Fruit fly (Drosophila melanogaster) whole organism, adult: ENCODE measurements around the gene CG31274.

ENCODE experiments used
- CG11617 ChIP-seq: fragments of 200-800 bp; sonication (Bioruptor generic); optimal IDR thresholded peaks from 2 replicates; lab custom pipeline; 2017; ENCODE audit warnings: mild to moderate bottlenecking, missing biosample characterization, missing genetic modification reagents, missing genetic modification characterization
- CG12768 ChIP-seq: fragments of 200-800 bp; sonication (Bioruptor generic); optimal IDR thresholded peaks from 2 replicates; lab custom pipeline; 2017; ENCODE audit warnings: missing biosample characterization, missing genetic modification characterization, mild to moderate bottlenecking, moderate library complexity, missing genetic modification reagents
- CG14711 ChIP-seq: fragments of 200-800 bp; sonication (Bioruptor generic); optimal IDR thresholded peaks from 2 replicates; lab custom pipeline; 2018; ENCODE audit warnings: missing biosample characterization, mild to moderate bottlenecking, missing genetic modification characterization, moderate library complexity
- CG1620 ChIP-seq: fragments of 200-800 bp; sonication (Bioruptor generic); optimal IDR thresholded peaks from 2 replicates; lab custom pipeline; 2016; ENCODE audit warnings: missing biosample characterization, missing genetic modification characterization
- CG33017 ChIP-seq: fragments of 200-800 bp; sonication (Bioruptor generic); optimal IDR thresholded peaks from 2 replicates; lab custom pipeline; 2018; ENCODE audit warnings: missing biosample characterization, mild to moderate bottlenecking, missing genetic modification characterization, moderate library complexity
- CG5204 ChIP-seq: fragments of 200-800 bp; sonication (Bioruptor generic); optimal IDR thresholded peaks from 2 replicates; lab custom pipeline; 2016; ENCODE audit warnings: missing biosample characterization, missing genetic modification characterization
- CG7045 ChIP-seq: fragments of 200-800 bp; sonication (Bioruptor generic); optimal IDR thresholded peaks from 2 replicates; lab custom pipeline; 2017; ENCODE audit warnings: missing biosample characterization, mild to moderate bottlenecking, missing genetic modification characterization
- CG7101 ChIP-seq: fragments of 200-800 bp; sonication (Bioruptor generic); optimal IDR thresholded peaks from 2 replicates; lab custom pipeline; 2018; ENCODE audit warnings: missing biosample characterization, mild to moderate bottlenecking, missing genetic modification characterization, moderate library complexity
- Clk ChIP-seq: fragments of 200-800 bp; sonication (Bioruptor generic); optimal IDR thresholded peaks from 2 replicates; lab custom pipeline; 2017; ENCODE audit warnings: missing biosample characterization, missing genetic modification characterization
- Crg-1 ChIP-seq: fragments of 200-800 bp; sonication (Bioruptor generic); optimal IDR thresholded peaks from 2 replicates; lab custom pipeline; 2016; ENCODE audit warnings: missing biosample characterization, missing genetic modification characterization
- Hr96 ChIP-seq: fragments of 200-800 bp; sonication (Bioruptor generic); optimal IDR thresholded peaks from 2 replicates; lab custom pipeline; 2016; ENCODE audit warnings: missing biosample characterization, missing genetic modification characterization
- Mnt ChIP-seq: fragments of 200-800 bp; sonication (Bioruptor generic); optimal IDR thresholded peaks from 2 replicates; lab custom pipeline; 2016; ENCODE audit warnings: missing biosample characterization, mild to moderate bottlenecking, missing genetic modification characterization
- bab1 ChIP-seq: fragments of 200-800 bp; sonication (Bioruptor generic); optimal IDR thresholded peaks from 3 replicates; lab custom pipeline; 2019; ENCODE audit warnings: missing biosample characterization, mild to moderate bottlenecking, missing genetic modification characterization, moderate library complexity
- cic ChIP-seq: fragments of 200-800 bp; sonication (Bioruptor generic); optimal IDR thresholded peaks from 2 replicates; lab custom pipeline; 2017; ENCODE audit warnings: missing biosample characterization, mild to moderate bottlenecking, missing genetic modification characterization, moderate library complexity
- cnc ChIP-seq, 2 experiments: fragments of >200 bp; optimal IDR thresholded peaks; 2 replicates each; lab custom pipeline; 2017
- kay ChIP-seq: fragments of 200-800 bp; sonication (Bioruptor generic); peaks from one replicate; lab custom pipeline; 2016; ENCODE audit warnings: missing biosample characterization, missing genetic modification characterization, borderline replicate concordance
- ovo ChIP-seq: fragments of 200-800 bp; sonication (Bioruptor generic); optimal IDR thresholded peaks from 2 replicates; lab custom pipeline; 2016; ENCODE audit warnings: missing biosample characterization, missing genetic modification characterization
- pad ChIP-seq: fragments of 200-800 bp; sonication (Bioruptor generic); optimal IDR thresholded peaks from 3 replicates; lab custom pipeline; 2017; ENCODE audit warnings: missing biosample characterization, missing genetic modification characterization, mild to moderate bottlenecking, moderate library complexity, missing genetic modification reagents
- tj ChIP-seq: fragments of 200-800 bp; sonication (Bioruptor generic); optimal IDR thresholded peaks from 3 replicates; lab custom pipeline; 2017; ENCODE audit warnings: missing biosample characterization, mild to moderate bottlenecking, missing genetic modification characterization, moderate library complexity
- toe ChIP-seq: fragments of 200-800 bp; sonication (Bioruptor generic); optimal IDR thresholded peaks from 2 replicates; lab custom pipeline; 2016; ENCODE audit warnings: missing biosample characterization, missing genetic modification characterization

Gene CG31274

dm6 chr3R:16962303-16962702 lies 30.5 kb upstream of the CG31274 start:
- TF ChIP-seq Hr96 (GFP tag; lab: Kevin White, UChicago) (no peak), CG14711 (no peak), Clk (GFP tag; lab: Kevin White, UChicago) (no peak), CG7101 (tag; lab: Kevin White, UChicago) (no peak), toe (GFP tag; lab: Kevin White, UChicago) (no peak), cnc (optimal IDR thresholded peaks at IDR 0.05; lab: Kevin White, UChicago) (no peak), Crg-1 (GFP tag; lab: Kevin White, UChicago) (no peak), CG33017 (tag; lab: Kevin White, UChicago) (no peak)

DNA sequence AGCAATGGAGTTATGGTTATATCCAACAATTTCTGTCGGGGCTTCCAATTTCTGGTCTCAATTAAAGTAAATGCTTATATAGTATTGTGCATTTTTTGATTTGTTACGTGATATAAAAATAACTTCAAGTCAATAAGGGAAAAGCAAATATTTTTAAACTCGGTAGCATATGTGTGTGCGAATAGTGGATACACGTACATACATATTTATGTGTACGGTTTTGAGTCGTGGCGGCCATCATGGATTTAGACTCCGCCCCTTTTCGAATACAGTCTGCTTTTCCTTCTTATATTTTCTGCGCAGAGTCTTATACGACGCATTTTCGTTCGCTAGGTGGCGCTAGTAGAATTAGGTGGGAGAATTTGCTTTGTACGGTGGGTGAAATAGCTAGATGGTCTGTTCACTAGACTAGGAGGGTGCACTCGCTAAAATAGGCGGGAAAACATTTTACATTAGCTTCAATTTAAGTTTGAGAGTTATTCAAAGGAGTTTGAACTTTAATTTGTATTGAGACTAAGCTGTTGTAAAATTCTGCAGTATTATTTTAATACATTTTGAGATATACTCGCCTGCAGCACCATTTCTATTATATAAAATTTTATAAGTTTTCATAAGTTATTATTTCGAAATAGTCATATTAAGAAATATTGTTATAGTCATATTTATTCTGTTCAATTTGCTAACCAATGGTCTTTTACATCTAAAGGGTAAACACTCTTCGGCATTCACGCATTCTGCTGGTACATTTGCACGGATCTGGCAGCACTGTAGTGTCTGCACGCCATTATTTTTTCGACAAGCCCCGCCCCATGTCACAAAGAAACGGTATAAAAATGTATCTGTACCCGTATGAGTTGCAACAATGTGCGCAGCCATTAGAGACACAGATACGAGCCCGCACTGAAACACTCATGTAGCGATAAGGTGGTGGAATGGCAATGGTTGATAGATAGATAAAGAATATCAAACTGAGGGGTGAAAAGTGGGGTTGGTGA lies 23.2 kb upstream of the CG31274 start:
- TF ChIP-seq Mnt (GFP tag; lab: Kevin White, UChicago) (no peak), Clk (GFP tag; lab: Kevin White, UChicago) (no peak), kay (GFP tag; lab: Kevin White, UChicago) (no peak), CG12768 (GFP tag; lab: Kevin White, UChicago) (no peak), tj (GFP tag; lab: Kevin White, UChicago) (no peak), CG1620 (GFP tag; lab: Kevin White, UChicago) (no peak), Crg-1 (GFP tag; lab: Kevin White, UChicago) (no peak), Hr96 (GFP tag; lab: Kevin White, UChicago) (no peak), toe (GFP tag; lab: Kevin White, UChicago) (peak; percentile 18), CG7101 (tag; lab: Kevin White, UChicago) (no peak), cic (GFP tag; lab: Kevin White, UChicago) (no peak), cnc (optimal IDR thresholded peaks at IDR 0.05; lab: Kevin White, UChicago) (no peak), CG5204 (no peak), pad (GFP tag; lab: Kevin White, UChicago) (peak; percentile 62), ovo (peak; percentile 33), CG7045 (no peak)

dm6 chr3R:16972136-16972535 lies 20.7 kb upstream of the CG31274 start, which contains the start of gene Abd-B:
Abd-B (minus strand) TSS chr3R:16972236.
- no peak for TF ChIP-seq CG33017 (tag; lab: Kevin White, UChicago)
- TF ChIP-seq CG11617 (GFP tag; lab: Kevin White, UChicago) = no peak
- TF ChIP-seq ovo = no peak
- TF ChIP-seq CG7101 (tag; lab: Kevin White, UChicago) = no peak
- no peak for TF ChIP-seq Clk (GFP tag; lab: Kevin White, UChicago)
- TF ChIP-seq Hr96 (GFP tag; lab: Kevin White, UChicago) = no peak
- no peak for TF ChIP-seq toe (GFP tag; lab: Kevin White, UChicago)
- no peak for TF ChIP-seq CG14711
- no peak for TF ChIP-seq bab1
- TF ChIP-seq pad (GFP tag; lab: Kevin White, UChicago) = no peak

DNA sequence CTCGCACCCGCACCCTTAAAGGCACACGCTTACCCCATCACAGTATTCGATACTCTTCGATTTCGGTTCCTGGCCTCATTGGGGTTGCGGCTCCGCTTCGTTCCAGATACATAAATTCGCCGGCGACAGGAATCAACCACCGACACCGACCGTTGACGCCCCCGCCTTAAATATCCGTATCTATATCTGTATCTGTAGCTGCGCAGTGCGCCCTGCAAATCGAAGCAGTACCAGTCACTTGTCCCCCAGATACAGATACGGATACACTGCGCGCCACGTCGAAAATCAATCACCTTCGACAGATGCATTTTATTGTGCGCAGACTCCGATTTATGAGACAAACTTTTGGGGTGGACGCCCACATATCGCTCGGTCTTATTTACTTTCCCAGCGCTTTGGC lies 20.2 kb upstream of the CG31274 start:
- TF ChIP-seq CG33017 (tag; lab: Kevin White, UChicago) (no peak), pad (GFP tag; lab: Kevin White, UChicago) (no peak), CG11617 (GFP tag; lab: Kevin White, UChicago) (no peak), bab1 (no peak), tj (GFP tag; lab: Kevin White, UChicago) (no peak), cic (GFP tag; lab: Kevin White, UChicago) (no peak), Crg-1 (GFP tag; lab: Kevin White, UChicago) (no peak), CG12768 (GFP tag; lab: Kevin White, UChicago) (no peak), toe (GFP tag; lab: Kevin White, UChicago) (no peak), Mnt (GFP tag; lab: Kevin White, UChicago) (no peak), ovo (no peak), CG5204 (no peak), CG7101 (tag; lab: Kevin White, UChicago) (no peak), CG14711 (no peak), kay (GFP tag; lab: Kevin White, UChicago) (no peak), Hr96 (GFP tag; lab: Kevin White, UChicago) (no peak), CG1620 (GFP tag; lab: Kevin White, UChicago) (no peak)

- TF ChIP-seq cic (GFP tag; lab: Kevin White, UChicago) (no peak), cnc (optimal IDR thresholded peaks at IDR 0.05; lab: Kevin White, UChicago) (no peak), toe (GFP tag; lab: Kevin White, UChicago) (no peak), Clk (GFP tag; lab: Kevin White, UChicago) (no peak), CG14711 (no peak), Crg-1 (GFP tag; lab: Kevin White, UChicago) (no peak), CG7101 (tag; lab: Kevin White, UChicago) (no peak), CG5204 (no peak), Mnt (GFP tag; lab: Kevin White, UChicago) (no peak)
These were observed 17.9 kb upstream of the CG31274 start, which contains the start of gene VhaM9.7-d for dm6 chr3R:16974904-16975303. VhaM9.7-d (plus strand) TSS chr3R:16975204.
